Worm (Caenorhabditis elegans): ENCODE measurements around the gene T12B5.14.

Gene T12B5.14

ce11 chrIII:955981-956380, 1.3 kb downstream of the T12B5.14 start, which contains the start of gene fbxa-54:
Gene fbxa-54 (plus strand): TSS chrIII:956334.
- TF ChIP-seq aly-1 (tag; optimal IDR thresholded peaks at IDR 0.05) (no peak), ceh-13 (GFP tag; optimal IDR thresholded peaks at IDR 0.05) (no peak), tbx-37 (GFP tag; conservative IDR thresholded peaks at IDR 0.05) (no peak), ama-1 (optimal IDR thresholded peaks at IDR 0.05) (no peak), flt-1 (GFP tag; IDR thresholded peaks at IDR 0.05) (no peak), B0310.2 (tag; optimal IDR thresholded peaks at IDR 0.05) (no peak), tra-4 (tag; optimal IDR thresholded peaks at IDR 0.05) (no peak), F13C5.2 (tag; optimal IDR thresholded peaks at IDR 0.05) (no peak), sea-1 (GFP tag; conservative IDR thresholded peaks at IDR 0.05) (no peak), pes-1 (GFP tag; IDR thresholded peaks at IDR 0.05) (no peak), hmg-4 (GFP tag; optimal IDR thresholded peaks at IDR 0.05) (no peak), ets-7 (tag; optimal IDR thresholded peaks at IDR 0.05) (no peak), hnd-1 (tag; optimal IDR thresholded peaks at IDR 0.05) (no peak), tbx-11 (GFP tag; IDR thresholded peaks at IDR 0.05) (no peak), ceh-36 (tag; optimal IDR thresholded peaks at IDR 0.05) (no peak), scrt-1 (GFP tag; IDR thresholded peaks at IDR 0.05) (no peak), hmbx-1 (tag; optimal IDR thresholded peaks at IDR 0.05) (no peak)

ce11 chrIII:961948-962347, 7.3 kb downstream of the T12B5.14 start, which contains the start of gene fbxa-51:
Gene fbxa-51 (plus strand): TSS chrIII:962269.
- no peak for TF ChIP-seq ceh-13 (GFP tag; optimal IDR thresholded peaks at IDR 0.05)
- TF ChIP-seq flt-1 (GFP tag; IDR thresholded peaks at IDR 0.05), result no peak
- TF ChIP-seq pes-1 (GFP tag; IDR thresholded peaks at IDR 0.05), result no peak
- TF ChIP-seq ets-7 (tag; optimal IDR thresholded peaks at IDR 0.05), result no peak
- no peak for TF ChIP-seq tbx-11 (GFP tag; IDR thresholded peaks at IDR 0.05)
- TF ChIP-seq hmbx-1 (tag; optimal IDR thresholded peaks at IDR 0.05), result no peak
- TF ChIP-seq ama-1 (optimal IDR thresholded peaks at IDR 0.05), result no peak
- no peak for TF ChIP-seq F13C5.2 (tag; optimal IDR thresholded peaks at IDR 0.05)
- TF ChIP-seq aly-1 (tag; optimal IDR thresholded peaks at IDR 0.05), result no peak
- no peak for TF ChIP-seq scrt-1 (GFP tag; IDR thresholded peaks at IDR 0.05)
- no peak for TF ChIP-seq B0310.2 (tag; optimal IDR thresholded peaks at IDR 0.05)
- no peak for TF ChIP-seq sea-1 (GFP tag; conservative IDR thresholded peaks at IDR 0.05)
- no peak for TF ChIP-seq hnd-1 (tag; optimal IDR thresholded peaks at IDR 0.05)
- TF ChIP-seq tbx-37 (GFP tag; conservative IDR thresholded peaks at IDR 0.05), result no peak
- TF ChIP-seq tra-4 (tag; optimal IDR thresholded peaks at IDR 0.05), result no peak
- no peak for TF ChIP-seq ceh-36 (tag; optimal IDR thresholded peaks at IDR 0.05)
- no peak for TF ChIP-seq hmg-4 (GFP tag; optimal IDR thresholded peaks at IDR 0.05)

- TF ChIP-seq hmbx-1 (tag; optimal IDR thresholded peaks at IDR 0.05), result no peak
- TF ChIP-seq tra-4 (tag; optimal IDR thresholded peaks at IDR 0.05), result no peak
- no peak for TF ChIP-seq ceh-13 (GFP tag; optimal IDR thresholded peaks at IDR 0.05)
- TF ChIP-seq ets-7 (tag; optimal IDR thresholded peaks at IDR 0.05), result no peak
- TF ChIP-seq flt-1 (GFP tag; IDR thresholded peaks at IDR 0.05), result no peak
Measured at ce11 chrIII:964637-965036, 10.0 kb downstream of the T12B5.14 start.

ce11 chrIII:966259-966658, 11.6 kb downstream of the T12B5.14 start:
- TF ChIP-seq F13C5.2 (tag; optimal IDR thresholded peaks at IDR 0.05) (no peak), tbx-11 (GFP tag; IDR thresholded peaks at IDR 0.05) (no peak), ceh-13 (GFP tag; optimal IDR thresholded peaks at IDR 0.05) (no peak), scrt-1 (GFP tag; IDR thresholded peaks at IDR 0.05) (no peak), B0310.2 (tag; optimal IDR thresholded peaks at IDR 0.05) (no peak), ama-1 (optimal IDR thresholded peaks at IDR 0.05) (no peak), pes-1 (GFP tag; IDR thresholded peaks at IDR 0.05) (no peak), flt-1 (GFP tag; IDR thresholded peaks at IDR 0.05) (no peak), hmbx-1 (tag; optimal IDR thresholded peaks at IDR 0.05) (no peak), hmg-4 (GFP tag; optimal IDR thresholded peaks at IDR 0.05) (no peak), ets-7 (tag; optimal IDR thresholded peaks at IDR 0.05) (no peak)

- TF ChIP-seq aly-1 (tag; optimal IDR thresholded peaks at IDR 0.05) (no peak), ceh-36 (tag; optimal IDR thresholded peaks at IDR 0.05) (no peak), hmg-4 (GFP tag; optimal IDR thresholded peaks at IDR 0.05) (no peak), tbx-37 (GFP tag; conservative IDR thresholded peaks at IDR 0.05) (no peak), B0310.2 (tag; optimal IDR thresholded peaks at IDR 0.05) (no peak)
Measured at ce11 chrIII:970928-971327, 16.3 kb downstream of the T12B5.14 start.

- TF ChIP-seq tbx-11 (GFP tag; IDR thresholded peaks at IDR 0.05), result no peak
- no peak for TF ChIP-seq sea-1 (GFP tag; conservative IDR thresholded peaks at IDR 0.05)
- no peak for TF ChIP-seq tra-4 (tag; optimal IDR thresholded peaks at IDR 0.05)
- no peak for TF ChIP-seq scrt-1 (GFP tag; IDR thresholded peaks at IDR 0.05)
- TF ChIP-seq ceh-36 (tag; optimal IDR thresholded peaks at IDR 0.05), result no peak
- TF ChIP-seq hmg-4 (GFP tag; optimal IDR thresholded peaks at IDR 0.05), result no peak
- TF ChIP-seq aly-1 (tag; optimal IDR thresholded peaks at IDR 0.05), result no peak
- no peak for TF ChIP-seq hnd-1 (tag; optimal IDR thresholded peaks at IDR 0.05)
- TF ChIP-seq F13C5.2 (tag; optimal IDR thresholded peaks at IDR 0.05), result no peak
- TF ChIP-seq flt-1 (GFP tag; IDR thresholded peaks at IDR 0.05), result no peak
Measured at ce11 chrIII:978889-979288, 24.2 kb downstream of the T12B5.14 start.

DNA sequence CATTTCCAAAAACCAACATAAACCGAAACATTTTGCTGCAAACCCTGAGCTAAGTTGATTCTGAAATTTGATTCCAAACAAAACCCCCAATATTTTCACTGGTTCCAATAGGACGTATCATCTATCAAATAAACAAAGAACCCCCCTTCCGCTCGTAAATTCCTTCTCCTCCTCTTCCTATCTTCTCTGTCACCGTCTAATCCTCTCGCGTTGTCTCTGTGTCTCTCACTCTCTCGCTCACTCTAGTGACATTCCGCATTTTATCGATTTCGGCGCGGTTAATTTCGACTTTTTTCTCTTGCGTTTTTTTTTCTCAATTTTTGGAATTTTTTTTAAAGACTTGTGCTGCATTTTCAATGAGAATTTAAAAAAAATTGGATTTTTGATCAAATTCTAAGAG, 27.3 kb downstream of the T12B5.14 start:
- no peak for TF ChIP-seq F13C5.2 (tag; optimal IDR thresholded peaks at IDR 0.05)

DNA sequence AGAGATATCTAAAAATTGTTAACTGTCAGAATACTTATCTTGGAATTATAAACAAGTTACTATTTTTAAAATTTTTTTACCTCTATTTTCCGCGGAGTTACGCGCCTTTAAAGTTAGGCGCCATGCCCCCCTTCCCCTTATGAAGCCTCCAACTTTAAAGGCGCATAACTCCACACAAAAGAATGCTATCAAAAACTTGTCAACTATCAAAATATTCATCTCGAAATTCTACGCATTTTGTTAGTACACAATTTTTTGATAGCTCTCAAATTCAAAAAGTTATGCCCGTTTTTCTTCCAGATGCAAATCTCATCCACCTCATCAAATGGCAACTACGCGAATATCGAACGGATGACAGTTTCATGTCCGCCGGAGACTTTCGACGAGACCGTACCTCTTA, 28.3 kb downstream of the T12B5.14 start, which contains the start of gene tbc-10:
Gene tbc-10 (plus strand): TSS at position 301 of the 400 bp plus-strand sequence.
- TF ChIP-seq hmg-4 (GFP tag; optimal IDR thresholded peaks at IDR 0.05), result no peak
- no peak for TF ChIP-seq tra-4 (tag; optimal IDR thresholded peaks at IDR 0.05)
- no peak for TF ChIP-seq aly-1 (tag; optimal IDR thresholded peaks at IDR 0.05)
- no peak for TF ChIP-seq scrt-1 (GFP tag; IDR thresholded peaks at IDR 0.05)
- no peak for TF ChIP-seq hmbx-1 (tag; optimal IDR thresholded peaks at IDR 0.05)
- no peak for TF ChIP-seq flt-1 (GFP tag; IDR thresholded peaks at IDR 0.05)
- TF ChIP-seq F13C5.2 (tag; optimal IDR thresholded peaks at IDR 0.05), result no peak
- no peak for TF ChIP-seq pes-1 (GFP tag; IDR thresholded peaks at IDR 0.05)
- TF ChIP-seq tbx-37 (GFP tag; conservative IDR thresholded peaks at IDR 0.05), result no peak
- TF ChIP-seq sea-1 (GFP tag; conservative IDR thresholded peaks at IDR 0.05), result no peak
- no peak for TF ChIP-seq ama-1 (optimal IDR thresholded peaks at IDR 0.05)
- no peak for TF ChIP-seq tbx-11 (GFP tag; IDR thresholded peaks at IDR 0.05)
- TF ChIP-seq B0310.2 (tag; optimal IDR thresholded peaks at IDR 0.05), result no peak
- TF ChIP-seq ceh-13 (GFP tag; optimal IDR thresholded peaks at IDR 0.05), result no peak

Measured in whole organism, early embryonic.